Fruit fly (Drosophila melanogaster) Kc167 (cell line): ENCODE results near the gene Ip259.

Experiments
- Myc ChIP-seq: fragments of >200 bp; optimal IDR thresholded peaks from 2 replicates; lab custom pipeline; 2017; ENCODE audit warnings: missing external identifiers
- Sin3A ChIP-seq: fragments of >200 bp; optimal IDR thresholded peaks from 2 replicates; lab custom pipeline; 2018; ENCODE audit warnings: missing external identifiers
- h ChIP-seq: fragments of >200 bp; optimal IDR thresholded peaks from 3 replicates; lab custom pipeline; 2018; ENCODE audit warnings: missing external identifiers
- insv ChIP-seq: fragments of >200 bp; optimal IDR thresholded peaks from 3 replicates; lab custom pipeline; 2018; ENCODE audit warnings: missing external identifiers
- psq ChIP-seq: fragments of >200 bp; optimal IDR thresholded peaks from 2 replicates; lab custom pipeline; 2017; ENCODE audit warnings: missing external identifiers
- ttk ChIP-seq: sonication (Bioruptor generic); optimal IDR thresholded peaks from 2 replicates; lab custom pipeline; 2017; ENCODE audit warnings: missing external identifiers

Gene Ip259

DNA sequence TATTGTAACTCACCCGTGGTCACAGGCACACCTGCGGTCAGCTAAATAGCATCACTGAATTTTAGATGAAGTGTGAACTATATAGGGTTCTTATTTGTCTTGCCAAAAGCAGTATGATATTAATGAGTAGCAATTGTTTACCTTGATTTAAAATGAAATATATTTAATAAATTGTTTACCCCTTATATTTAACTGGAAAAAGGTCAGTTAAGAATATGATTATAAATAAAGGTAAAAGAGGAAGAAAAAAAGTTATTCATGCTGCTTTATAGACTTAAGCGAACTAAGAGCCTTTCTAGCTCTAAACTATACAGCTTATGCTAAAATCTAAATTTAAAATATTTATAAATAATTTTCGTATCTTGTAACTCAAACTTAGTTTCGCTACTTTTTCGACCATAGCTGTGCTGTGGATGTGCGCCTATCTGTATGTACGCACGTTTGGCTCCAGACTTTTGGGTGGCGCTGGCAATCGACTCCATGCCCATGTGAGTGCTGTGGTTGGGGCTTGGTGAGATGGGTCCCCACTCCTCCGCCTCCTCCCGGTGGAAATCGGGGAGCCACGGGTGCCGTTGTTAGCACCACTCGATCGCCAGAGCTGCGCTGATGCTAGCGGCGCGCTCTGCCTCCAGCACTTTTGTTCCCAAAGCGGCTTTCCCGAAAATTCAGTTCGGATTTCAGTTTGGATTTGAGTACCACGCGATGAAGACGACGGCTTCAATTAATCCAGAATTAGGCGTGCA is 34.1 kb downstream of the Ip259 start, which contains the start of gene loh:
TSS of gene loh (plus strand) at position 487 of the 743 bp plus-strand sequence.
- TF ChIP-seq psq (lab: Kevin White, UChicago), result no peak
- TF ChIP-seq insv (lab: Kevin White, UChicago), result no peak
- no peak for TF ChIP-seq h
- no peak for TF ChIP-seq Sin3A
- no peak for TF ChIP-seq ttk
- no peak for TF ChIP-seq Myc (lab: Kevin White, UChicago)

dm6 chr2L:10452296-10452695 is 44.1 kb downstream of the Ip259 start, which contains the start of gene ppk10:
TSS of gene ppk10 (minus strand) at chr2L:10452396.
- TF ChIP-seq ttk (no peak), psq (lab: Kevin White, UChicago) (no peak), Sin3A (no peak), h (no peak), Myc (lab: Kevin White, UChicago) (no peak), insv (lab: Kevin White, UChicago) (no peak)

dm6 chr2L:10455944-10456520 is 47.9 kb downstream of the Ip259 start:
- TF ChIP-seq insv (lab: Kevin White, UChicago) (no peak), ttk (no peak), psq (lab: Kevin White, UChicago) (no peak), h (no peak), Myc (lab: Kevin White, UChicago) (no peak), Sin3A (no peak)

DNA sequence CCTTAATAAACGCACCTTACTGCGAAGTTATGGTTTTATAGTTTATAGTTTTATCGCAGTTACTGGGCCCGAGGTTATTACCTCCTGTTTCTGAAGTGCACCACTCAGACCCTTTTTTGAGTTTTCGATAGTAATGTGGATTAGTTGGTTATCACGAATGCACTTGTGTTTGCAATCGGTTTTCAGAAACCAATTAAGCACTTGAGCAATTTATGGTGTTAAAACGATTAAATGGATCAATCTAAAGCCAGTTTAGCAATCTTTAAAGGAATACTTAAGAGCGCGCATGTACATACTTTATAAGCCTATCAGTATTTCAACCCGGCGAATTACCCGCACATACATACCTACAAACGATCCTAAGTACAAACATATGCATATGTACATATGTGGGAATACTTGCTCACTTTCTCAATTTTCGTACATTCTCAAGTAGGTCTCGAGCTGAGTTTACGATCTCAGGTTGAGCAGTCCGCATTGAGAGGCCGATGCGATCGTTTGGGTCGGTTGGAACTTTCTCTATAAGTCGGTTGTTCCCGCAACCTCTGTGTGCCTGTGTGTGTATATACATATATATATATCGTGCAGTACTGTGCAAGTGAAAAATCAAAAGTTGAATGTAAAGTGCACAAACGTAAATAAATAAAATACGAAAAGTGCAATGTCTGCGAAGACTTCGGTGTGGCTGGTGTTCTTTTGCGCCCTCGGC is 49.2 kb downstream of the Ip259 start, which contains the start of the genes LManI and LManII:
TSS of gene LManI (minus strand) at position 51 of the 709 bp plus-strand sequence.
TSS of gene LManII (plus strand) at position 468 of the 709 bp plus-strand sequence.
- TF ChIP-seq h, result no peak
- TF ChIP-seq Sin3A, result no peak

dm6 chr2L:10458979-10459378 is 50.8 kb downstream of the Ip259 start:
- TF ChIP-seq Myc (lab: Kevin White, UChicago) (no peak), insv (lab: Kevin White, UChicago) (no peak), psq (lab: Kevin White, UChicago) (no peak), ttk (no peak), h (no peak)
